Worm (Caenorhabditis elegans) whole organism, L4 larva: ENCODE results near the gene C18H7.7.

Experiments
- T26A8.4 ChIP-seq: fragments of 200-800 bp; sonication (Bioruptor generic); IDR thresholded peaks from 2 replicates; pipeline ENCODE4 v1.3.6; 2022; ENCODE audit warnings: missing genetic modification characterization, missing compliant biosample characterization
- ceh-32 ChIP-seq: sonication (generic microtip); optimal IDR thresholded peaks from 2 replicates; lab custom pipeline; 2016; ENCODE audit warnings: mild to moderate bottlenecking, missing genetic modification characterization, missing compliant biosample characterization; ENCODE audit not compliant: poor library complexity
- egl-27 ChIP-seq: sonication (generic microtip); optimal IDR thresholded peaks from 3 replicates; lab custom pipeline; 2017; ENCODE audit warnings: missing biosample characterization, missing genetic modification reagents, missing genetic modification characterization
- lin-13 ChIP-seq: fragments of 150-350 bp; optimal IDR thresholded peaks from 2 replicates; lab custom pipeline; 2014; ENCODE audit warnings: missing biosample characterization, missing genetic modification reagents, missing genetic modification characterization
- lir-3 ChIP-seq: sonication (generic microtip); optimal IDR thresholded peaks from 2 replicates; lab custom pipeline; 2016; ENCODE audit warnings: mild to moderate bottlenecking, missing genetic modification characterization, missing compliant biosample characterization
- madf-9 ChIP-seq: fragments of 200-800 bp; sonication (Bioruptor generic); conservative IDR thresholded peaks from 2 replicates; pipeline ENCODE4 v1.3.6; 2022; ENCODE audit warnings: missing genetic modification reagents, missing genetic modification characterization, missing compliant biosample characterization
- nhr-28 ChIP-seq: fragments of 150-350 bp; optimal IDR thresholded peaks from 2 replicates; lab custom pipeline; 2014; ENCODE audit warnings: missing biosample characterization, missing genetic modification characterization
- nhr-41 ChIP-seq: fragments of 200-800 bp; sonication (Bioruptor generic); IDR thresholded peaks from 2 replicates; pipeline ENCODE4 v1.3.6; 2022; ENCODE audit warnings: missing genetic modification reagents, missing genetic modification characterization, missing compliant biosample characterization
- set-16 ChIP-seq: fragments of 200-800 bp; sonication (Bioruptor generic); IDR thresholded peaks from 2 replicates; pipeline ENCODE4 v1.3.6; 2022; ENCODE audit warnings: missing genetic modification reagents, missing genetic modification characterization, missing compliant biosample characterization
- skn-1 ChIP-seq: fragments of 150-350 bp; optimal IDR thresholded peaks from 2 replicates; lab custom pipeline; 2014; ENCODE audit warnings: missing biosample characterization, missing genetic modification characterization
- vab-7 ChIP-seq: fragments of 200-800 bp; sonication (Bioruptor generic); IDR thresholded peaks from 2 replicates; pipeline ENCODE4 v1.3.6; 2022; ENCODE audit warnings: missing genetic modification reagents, missing genetic modification characterization, missing compliant biosample characterization

Gene C18H7.7

ce11 chrIV:548000-548399, 48.2 kb downstream of the C18H7.7 start, which contains the start of gene F56A11.4:
F56A11.4 (plus strand) TSS chrIV:548300.
- no peak for TF ChIP-seq vab-7
- TF ChIP-seq nhr-28 (tag; lab: Kevin White, UChicago) = no peak
- TF ChIP-seq lir-3 (tag; lab: Kevin White, UChicago) = no peak
- no peak for TF ChIP-seq skn-1 (tag; lab: Kevin White, UChicago)
- TF ChIP-seq nhr-41 (GFP tag; lab: Robert Waterston, UW) = no peak
- TF ChIP-seq lin-13 (GFP tag; lab: Kevin White, UChicago) = no peak
- TF ChIP-seq, all 104 proteins: peak for 0

DNA sequence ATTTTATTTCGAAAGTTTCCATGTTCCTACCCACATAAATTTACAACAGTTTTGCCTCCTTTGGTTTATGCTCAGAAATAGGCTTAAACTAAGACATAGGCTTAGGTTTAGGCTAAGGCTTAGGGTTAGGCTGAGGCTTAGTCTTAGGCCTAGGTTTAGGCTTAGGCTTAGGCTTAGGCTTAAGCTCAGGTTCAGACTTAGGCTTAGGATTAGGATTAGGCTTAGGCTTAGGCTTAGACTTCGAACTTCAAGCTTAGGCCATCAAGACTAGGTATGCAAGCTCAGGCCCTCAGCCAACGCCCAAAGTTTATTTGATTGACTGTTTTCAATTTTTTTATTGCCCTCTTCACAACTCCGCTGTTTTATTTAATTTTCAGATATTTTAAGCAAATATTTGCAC, 50.3 kb downstream of the C18H7.7 start:
- no peak for TF ChIP-seq set-16
- TF ChIP-seq ceh-32 (tag; lab: Kevin White, UChicago) = no peak
- no peak for TF ChIP-seq egl-27 (tag; lab: Kevin White, UChicago)
- TF ChIP-seq nhr-28 (tag; lab: Kevin White, UChicago) = no peak
- no peak for TF ChIP-seq madf-9
- TF ChIP-seq skn-1 (tag; lab: Kevin White, UChicago) = no peak
- no peak for TF ChIP-seq T26A8.4 (GFP tag; lab: Robert Waterston, UW)
